Fruit fly (Drosophila melanogaster): ENCODE measurements around the gene CIA30.

CIA30 gene

dm6 chr3R:29740078-29740477 lies 3.3 kb downstream of the CIA30 start:
- TF ChIP-seq jim (GFP tag; optimal IDR thresholded peaks at IDR 0.05) (no peak), Jra (GFP tag; optimal IDR thresholded peaks at IDR 0.05) (no peak), h (GFP tag; optimal IDR thresholded peaks at IDR 0.05) (no peak), N (GFP tag; optimal IDR thresholded peaks at IDR 0.05) (no peak), psq (GFP tag; optimal IDR thresholded peaks at IDR 0.05) (no peak), brk (GFP tag; optimal IDR thresholded peaks at IDR 0.05) (no peak)

dm6 chr3R:29745056-29745455 lies 8.3 kb downstream of the CIA30 start, which contains the start of the genes Wdr24 and IntS11:
Wdr24 (minus strand) TSS chr3R:29745092.
IntS11 (plus strand) TSS chr3R:29745337.
- TF ChIP-seq Sp1 (GFP tag; optimal IDR thresholded peaks at IDR 0.05) = peak; percentile 95
- peak; percentile 98 for TF ChIP-seq dmrt93B (GFP tag; optimal IDR thresholded peaks at IDR 0.05)
- TF ChIP-seq Abd-B (GFP tag; optimal IDR thresholded peaks at IDR 0.05) = no peak
- TF ChIP-seq fru (GFP tag; optimal IDR thresholded peaks at IDR 0.05) = peak; percentile 91
- no peak for TF ChIP-seq Hnf4 (GFP tag; optimal IDR thresholded peaks at IDR 0.05)
- TF ChIP-seq h (GFP tag; optimal IDR thresholded peaks at IDR 0.05) = peak; percentile 94
- TF ChIP-seq HLH106 (tag; optimal IDR thresholded peaks at IDR 0.05) = peak; percentile 99
- no peak for TF ChIP-seq Rel (GFP tag; optimal IDR thresholded peaks at IDR 0.05)
- TF ChIP-seq Rel (tag; optimal IDR thresholded peaks at IDR 0.05) = peak; percentile 86
- peak; percentile 87 for TF ChIP-seq psq (GFP tag; optimal IDR thresholded peaks at IDR 0.05)
- peak; percentile 90 for TF ChIP-seq OdsH (GFP tag; optimal IDR thresholded peaks at IDR 0.05)
- TF ChIP-seq foxo (GFP tag; optimal IDR thresholded peaks at IDR 0.05) = peak in 1 of 2 experiments; percentile 93
- TF ChIP-seq Dfd (GFP tag; optimal IDR thresholded peaks at IDR 0.05) = no peak
- TF ChIP-seq sv (GFP tag; optimal IDR thresholded peaks at IDR 0.05) = peak; percentile 60
- peak; percentile 94 for TF ChIP-seq rgr (GFP tag; optimal IDR thresholded peaks at IDR 0.05)
- peak; percentile 95 for TF ChIP-seq CG9705 (GFP tag; optimal IDR thresholded peaks at IDR 0.05)
- TF ChIP-seq usp (GFP tag; optimal IDR thresholded peaks at IDR 0.05) = no peak
- no peak for TF ChIP-seq brk (GFP tag; optimal IDR thresholded peaks at IDR 0.05)
- peak; percentile 76 for TF ChIP-seq CG32264 (GFP tag; optimal IDR thresholded peaks at IDR 0.05)
- peak; percentile 85 for TF ChIP-seq br (GFP tag; optimal IDR thresholded peaks at IDR 0.05)
- no peak for TF ChIP-seq lola (GFP tag; optimal IDR thresholded peaks at IDR 0.05)
- TF ChIP-seq woc (GFP tag; optimal IDR thresholded peaks at IDR 0.05) = peak; percentile 87
- TF ChIP-seq dsf (GFP tag; optimal IDR thresholded peaks at IDR 0.05; ENCODE audit: borderline replicate concordance) = no peak
- TF ChIP-seq GATAd (GFP tag; optimal IDR thresholded peaks at IDR 0.05) = peak; percentile 66
- TF ChIP-seq N (GFP tag; optimal IDR thresholded peaks at IDR 0.05) = no peak
- peak; percentile 45 for TF ChIP-seq Mio (GFP tag; optimal IDR thresholded peaks at IDR 0.05)
- no peak for TF ChIP-seq sage (GFP tag; optimal IDR thresholded peaks at IDR 0.05)
- TF ChIP-seq CrebA (GFP tag; optimal IDR thresholded peaks at IDR 0.05; ENCODE audit: borderline replicate concordance) = no peak
- TF ChIP-seq Hr83 (GFP tag; optimal IDR thresholded peaks at IDR 0.05; ENCODE audit: poor library complexity, severe bottlenecking) = peak; percentile 64
- TF ChIP-seq ey (GFP tag; optimal IDR thresholded peaks at IDR 0.05) = peak; percentile 94

dm6 chr3R:29748591-29749303 lies 12.0 kb downstream of the CIA30 start, which contains the start of the genes ATPsyngamma and yata:
ATPsyngamma (minus strand) TSS chr3R:29749163.
yata (plus strand) TSS chr3R:29749219.
- TF ChIP-seq OdsH (GFP tag; optimal IDR thresholded peaks at IDR 0.05) = no peak
- no peak for TF ChIP-seq woc (GFP tag; optimal IDR thresholded peaks at IDR 0.05)
- peak; percentile 38 for TF ChIP-seq Sp1 (GFP tag; optimal IDR thresholded peaks at IDR 0.05)
- TF ChIP-seq psq (GFP tag; optimal IDR thresholded peaks at IDR 0.05) = peak; percentile 35
- no peak for TF ChIP-seq sage (GFP tag; optimal IDR thresholded peaks at IDR 0.05)
- no peak for TF ChIP-seq lola (GFP tag; optimal IDR thresholded peaks at IDR 0.05)
- peak; percentile 39 for TF ChIP-seq rgr (GFP tag; optimal IDR thresholded peaks at IDR 0.05)
- TF ChIP-seq Rel (GFP tag; optimal IDR thresholded peaks at IDR 0.05) = no peak
- peak; percentile 76 for TF ChIP-seq Rel (tag; optimal IDR thresholded peaks at IDR 0.05)
- peak; percentile 61 for TF ChIP-seq HLH106 (tag; optimal IDR thresholded peaks at IDR 0.05)
- no peak for TF ChIP-seq Jra (GFP tag; optimal IDR thresholded peaks at IDR 0.05)
- TF ChIP-seq dl (GFP tag; optimal IDR thresholded peaks at IDR 0.05; ENCODE audit: insufficient read depth in 1 of 2, partially characterized antibody in 2 of 2) = no peak
- TF ChIP-seq CG9705 (GFP tag; optimal IDR thresholded peaks at IDR 0.05) = peak; percentile 10
- no peak for TF ChIP-seq CrebA (GFP tag; optimal IDR thresholded peaks at IDR 0.05; ENCODE audit: borderline replicate concordance)
- TF ChIP-seq Myc (optimal IDR thresholded peaks at IDR 0.05) = peak; percentile 30

Data from whole organism, wandering third instar larva.